Fruit fly (Drosophila melanogaster) S2 (cell line): ENCODE data around the gene CG5194.

Experiments used
- CG8478 ChIP-seq: fragments of >200 bp; optimal IDR thresholded peaks from 2 replicates; lab custom pipeline; 2018
- CTCF ChIP-seq, 2 experiments: fragments of >200 bp; optimal IDR thresholded peaks; 2 replicates each; lab custom pipeline; 2018

- no peak for TF ChIP-seq CTCF (optimal IDR thresholded peaks at IDR 0.05; lab: Kevin White, UChicago)
- TF ChIP-seq CG8478 (lab: Kevin White, UChicago): no peak
Observed at dm6 chr3L:9024741-9025140, 15.1 kb upstream of the CG5194 start.
